Worm (Caenorhabditis elegans) whole organism, L3 larva: ENCODE results near the gene M01H9.2.

ENCODE experiments used
- R02D3.7 ChIP-seq: fragments of 150-350 bp; optimal IDR thresholded peaks from 2 replicates; lab custom pipeline; 2014; ENCODE audit warnings: missing biosample characterization, missing genetic modification characterization
- ZK546.5 ChIP-seq: sonication (generic microtip); optimal IDR thresholded peaks from 2 replicates; lab custom pipeline; 2017; ENCODE audit warnings: missing biosample characterization, missing genetic modification characterization
- aly-2 ChIP-seq: fragments of 150-350 bp; optimal IDR thresholded peaks from 2 replicates; lab custom pipeline; 2014; ENCODE audit warnings: missing biosample characterization, missing genetic modification characterization
- ama-1 ChIP-seq: fragments of 150-350 bp; optimal IDR thresholded peaks from 2 replicates; lab custom pipeline; 2018
- ceh-16 ChIP-seq: sonication (generic microtip); optimal IDR thresholded peaks from 2 replicates; lab custom pipeline; 2017; ENCODE audit warnings: missing biosample characterization, missing genetic modification characterization
- ceh-28 ChIP-seq: fragments of 150-350 bp; optimal IDR thresholded peaks from 2 replicates; lab custom pipeline; 2014; ENCODE audit warnings: missing biosample characterization, missing genetic modification reagents, missing genetic modification characterization
- ceh-9 ChIP-seq: sonication (generic microtip); optimal IDR thresholded peaks from 2 replicates; lab custom pipeline; 2018; ENCODE audit warnings: missing biosample characterization, missing genetic modification characterization
- egl-27 ChIP-seq: sonication (generic microtip); optimal IDR thresholded peaks from 4 replicates; lab custom pipeline; 2017; ENCODE audit warnings: missing biosample characterization, missing genetic modification reagents, missing genetic modification characterization
- egl-5 ChIP-seq: fragments of 150-350 bp; optimal IDR thresholded peaks from 2 replicates; lab custom pipeline; 2017; ENCODE audit warnings: missing biosample characterization, missing genetic modification reagents, missing genetic modification characterization, inconsistent platforms
- elt-2 ChIP-seq: sonication (generic microtip); optimal IDR thresholded peaks from 2 replicates; lab custom pipeline; 2016; ENCODE audit warnings: missing genetic modification reagents, mild to moderate bottlenecking, missing genetic modification characterization, missing compliant biosample characterization
- eor-1 ChIP-seq, 2 experiments: fragments of 150-350 bp; optimal IDR thresholded peaks; 2 replicates each; lab custom pipeline; 2014 to 2018; ENCODE audit warnings: missing biosample characterization in 2 of 2, missing genetic modification characterization in 2 of 2
- fkh-10 ChIP-seq: sonication (generic microtip); optimal IDR thresholded peaks from 2 replicates; lab custom pipeline; 2017; ENCODE audit warnings: missing biosample characterization, missing genetic modification reagents, missing genetic modification characterization
- fkh-2 ChIP-seq: fragments of 150-350 bp; optimal IDR thresholded peaks from 2 replicates; lab custom pipeline; 2014; ENCODE audit warnings: missing biosample characterization, missing genetic modification reagents, missing genetic modification characterization
- jun-1 ChIP-seq: fragments of 150-350 bp; optimal IDR thresholded peaks from 2 replicates; lab custom pipeline; 2014; ENCODE audit warnings: missing biosample characterization, missing genetic modification reagents, missing genetic modification characterization
- lin-15B ChIP-seq: fragments of 150-350 bp; optimal IDR thresholded peaks from 2 replicates; lab custom pipeline; 2014; ENCODE audit warnings: missing biosample characterization, missing genetic modification characterization
- lin-39 ChIP-seq: fragments of 150-350 bp; optimal IDR thresholded peaks from 2 replicates; lab custom pipeline; 2018; ENCODE audit warnings: missing biosample characterization, missing genetic modification reagents, missing genetic modification characterization
- lsy-12 ChIP-seq: sonication (generic microtip); optimal IDR thresholded peaks from 2 replicates; lab custom pipeline; 2016; ENCODE audit warnings: mild to moderate bottlenecking, missing genetic modification characterization, missing compliant biosample characterization
- mdl-1 ChIP-seq: fragments of 150-350 bp; optimal IDR thresholded peaks from 2 replicates; lab custom pipeline; 2014; ENCODE audit warnings: missing biosample characterization, missing genetic modification characterization
- nfya-1 ChIP-seq: sonication (generic microtip); optimal IDR thresholded peaks from 2 replicates; lab custom pipeline; 2017; ENCODE audit warnings: missing genetic modification characterization, mild to moderate bottlenecking, missing compliant biosample characterization, antibody characterized with exemption, moderate library complexity; ENCODE audit not compliant: insufficient read depth
- nhr-237 ChIP-seq: fragments of 150-350 bp; optimal IDR thresholded peaks from 2 replicates; lab custom pipeline; 2014; ENCODE audit warnings: missing biosample characterization, missing genetic modification characterization
- nhr-28 ChIP-seq: fragments of 150-350 bp; optimal IDR thresholded peaks from 2 replicates; lab custom pipeline; 2014; ENCODE audit warnings: missing biosample characterization, missing genetic modification characterization
- nhr-43 ChIP-seq: sonication (generic microtip); optimal IDR thresholded peaks from 2 replicates; lab custom pipeline; 2016; ENCODE audit warnings: mild to moderate bottlenecking, missing genetic modification characterization, missing compliant biosample characterization; ENCODE audit not compliant: poor library complexity, severe bottlenecking
- nhr-67 ChIP-seq: fragments of 150-350 bp; optimal IDR thresholded peaks from 2 replicates; lab custom pipeline; 2014; ENCODE audit warnings: missing biosample characterization, missing genetic modification characterization
- nhr-76 ChIP-seq: fragments of 150-350 bp; sonication (generic microtip); optimal IDR thresholded peaks from 5 replicates; lab custom pipeline; 2014; ENCODE audit warnings: missing biosample characterization, missing genetic modification characterization
- pha-4 ChIP-seq: fragments of 150-350 bp; optimal IDR thresholded peaks from 2 replicates; lab custom pipeline; 2014; ENCODE audit warnings: missing biosample characterization, missing genetic modification reagents, missing genetic modification characterization
- pqm-1 ChIP-seq: fragments of 150-350 bp; optimal IDR thresholded peaks from 2 replicates; lab custom pipeline; 2017; ENCODE audit warnings: missing biosample characterization, missing genetic modification characterization, inconsistent platforms
- sea-2 ChIP-seq: fragments of 150-350 bp; sonication (generic microtip); optimal IDR thresholded peaks from 4 replicates; lab custom pipeline; 2014; ENCODE audit warnings: missing biosample characterization, missing genetic modification reagents, missing genetic modification characterization
- skn-1 ChIP-seq: fragments of 150-350 bp; optimal IDR thresholded peaks from 2 replicates; lab custom pipeline; 2014; ENCODE audit warnings: missing biosample characterization, missing genetic modification characterization
- snpc-4 ChIP-seq: fragments of 150-350 bp; optimal IDR thresholded peaks from 2 replicates; lab custom pipeline; 2014; ENCODE audit warnings: missing biosample characterization, missing genetic modification characterization
- tbx-2 ChIP-seq: sonication (generic microtip); optimal IDR thresholded peaks from 2 replicates; lab custom pipeline; 2016; ENCODE audit warnings: mild to moderate bottlenecking, missing genetic modification characterization, missing compliant biosample characterization
- unc-39 ChIP-seq: sonication (generic microtip); optimal IDR thresholded peaks from 4 replicates; lab custom pipeline; 2017; ENCODE audit warnings: missing biosample characterization, missing genetic modification characterization
- unc-62 ChIP-seq: fragments of 150-350 bp; sonication (generic microtip); optimal IDR thresholded peaks from 4 replicates; lab custom pipeline; 2014; ENCODE audit warnings: missing biosample characterization, missing genetic modification reagents, missing genetic modification characterization
- zag-1 ChIP-seq: fragments of 150-350 bp; optimal IDR thresholded peaks from 2 replicates; lab custom pipeline; 2014; ENCODE audit warnings: missing biosample characterization, missing genetic modification characterization
- ztf-11 ChIP-seq: fragments of 150-350 bp; optimal IDR thresholded peaks from 2 replicates; lab custom pipeline; 2014; ENCODE audit warnings: missing biosample characterization, missing genetic modification characterization

Gene M01H9.2

ce11 chrIV:4423885-4424284 is 39.1 kb downstream of the M01H9.2 start:
- peak; percentile 93 for TF ChIP-seq nfya-1 (tag; lab: Kevin White, UChicago)
- TF ChIP-seq lin-15B (tag; lab: Kevin White, UChicago): peak; percentile 3
- TF ChIP-seq ZK546.5 (tag; lab: Kevin White, UChicago): no peak
- TF ChIP-seq, all 47 proteins: peak for 2

- TF ChIP-seq snpc-4 (tag; lab: Kevin White, UChicago) (no peak), skn-1 (tag; lab: Kevin White, UChicago) (no peak), jun-1 (tag; lab: Kevin White, UChicago) (no peak), ama-1 (lab: Kevin White, UChicago) (no peak), nhr-28 (tag; lab: Kevin White, UChicago) (no peak), nhr-76 (no peak)
- TF ChIP-seq, all 47 proteins: peak for 0
Observed at ce11 chrIV:4423026-4423425, 40.0 kb downstream of the M01H9.2 start.

ce11 chrIV:4422029-4422428 is 41.0 kb downstream of the M01H9.2 start, which contains the start of gene clec-175:
Gene clec-175, plus strand, starts transcription at chrIV:4422329.
- TF ChIP-seq elt-2 (tag; lab: Kevin White, UChicago): no peak
- TF ChIP-seq unc-62 (GFP tag; lab: Kevin White, UChicago): no peak
- no peak for TF ChIP-seq ztf-11
- TF ChIP-seq nhr-237 (tag; lab: Kevin White, UChicago): no peak
- no peak for TF ChIP-seq nhr-76
- TF ChIP-seq ceh-16 (tag; lab: Kevin White, UChicago): no peak
- no peak for TF ChIP-seq fkh-2
- TF ChIP-seq mdl-1 (tag; lab: Kevin White, UChicago): no peak
- TF ChIP-seq nfya-1 (tag; lab: Kevin White, UChicago): no peak
- no peak for TF ChIP-seq pha-4 (tag; lab: Kevin White, UChicago)
- no peak for TF ChIP-seq nhr-67 (tag; lab: Kevin White, UChicago)
- no peak for TF ChIP-seq nhr-28 (tag; lab: Kevin White, UChicago)
- TF ChIP-seq tbx-2 (tag; lab: Kevin White, UChicago): no peak
- no peak for TF ChIP-seq R02D3.7 (tag; lab: Kevin White, UChicago)

- TF ChIP-seq nhr-43 (tag; lab: Kevin White, UChicago) (no peak), fkh-10 (no peak), nhr-67 (tag; lab: Kevin White, UChicago) (no peak), lin-39 (tag; lab: Kevin White, UChicago) (no peak), ztf-11 (no peak), ceh-16 (tag; lab: Kevin White, UChicago) (no peak), nhr-76 (no peak), aly-2 (tag; lab: Kevin White, UChicago) (no peak), sea-2 (GFP tag; lab: Kevin White, UChicago) (no peak), ceh-9 (tag; lab: Kevin White, UChicago) (no peak), zag-1 (tag; lab: Kevin White, UChicago) (no peak), egl-5 (no peak), nhr-237 (tag; lab: Kevin White, UChicago) (no peak), ceh-28 (tag; lab: Kevin White, UChicago) (no peak), tbx-2 (tag; lab: Kevin White, UChicago) (no peak), nhr-28 (tag; lab: Kevin White, UChicago) (no peak), egl-27 (tag; lab: Kevin White, UChicago) (no peak), eor-1 (tag; optimal IDR thresholded peaks at IDR 0.05; lab: Kevin White, UChicago) (no peak), ZK546.5 (tag; lab: Kevin White, UChicago) (no peak)
- TF ChIP-seq, all 47 proteins: peak for 0
Observed at ce11 chrIV:4413114-4413513, 49.9 kb downstream of the M01H9.2 start.

ce11 chrIV:4411948-4412335 is 51.1 kb downstream of the M01H9.2 start:
- no peak for TF ChIP-seq unc-39 (tag; lab: Kevin White, UChicago)
- TF ChIP-seq fkh-10: no peak
- TF ChIP-seq lsy-12 (tag; lab: Kevin White, UChicago): no peak
- TF ChIP-seq nhr-67 (tag; lab: Kevin White, UChicago): no peak
- TF ChIP-seq pqm-1 (tag; lab: Kevin White, UChicago): no peak
- no peak for TF ChIP-seq nhr-28 (tag; lab: Kevin White, UChicago)
- TF ChIP-seq jun-1 (tag; lab: Kevin White, UChicago): no peak
- TF ChIP-seq ceh-16 (tag; lab: Kevin White, UChicago): no peak
- TF ChIP-seq, all 47 proteins: peak for 0
